Fruit fly (Drosophila melanogaster): ENCODE measurements around the gene Mnr.
A peak's percentile ranks its signal among the peaks of the same experiment; 100 is the strongest.

Mnr gene

DNA sequence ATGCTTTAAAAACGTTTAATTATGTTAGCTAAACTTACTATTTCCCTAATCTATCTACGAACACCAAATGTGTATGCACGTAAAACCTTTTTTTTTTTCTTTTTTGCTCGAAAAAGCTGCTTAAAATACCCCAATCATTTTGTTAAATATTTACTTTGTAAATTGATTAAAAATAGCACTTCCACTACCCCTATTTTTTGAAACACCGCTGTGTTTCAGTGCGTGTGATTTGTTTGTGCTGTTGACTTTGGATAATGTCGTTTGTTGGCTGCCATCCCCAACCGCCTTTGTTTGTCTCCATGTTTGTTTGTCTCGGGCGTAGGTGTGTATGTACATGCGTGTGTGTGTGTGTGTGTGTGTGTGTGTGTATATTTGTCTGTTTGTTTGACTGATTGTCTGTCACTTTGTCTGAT, 39.2 kb downstream of the Mnr start (continued):
- TF ChIP-seq CG4424 (GFP tag; optimal IDR thresholded peaks at IDR 0.05) (peak; percentile 53), CG7839 (tag; optimal IDR thresholded peaks at IDR 0.05) (peak; percentile 66), B-H1 (GFP tag; IDR thresholded peaks at IDR 0.05) (no peak; the same call in 2 of the 3 replicates), Abd-B (GFP tag; optimal IDR thresholded peaks at IDR 0.05) (peak; percentile 19), Ets65A (GFP tag) (no peak), Lhr (GFP tag; optimal IDR thresholded peaks at IDR 0.05) (peak; percentile 58), Nf-YC (tag; optimal IDR thresholded peaks at IDR 0.05) (no peak), sc (optimal IDR thresholded peaks at IDR 0.05) (no peak), sc (GFP tag; optimal IDR thresholded peaks at IDR 0.05) (peak; percentile 27), Hr51 (GFP tag; optimal IDR thresholded peaks at IDR 0.05) (peak; percentile 19 to 38), Ada2b (GFP tag; IDR thresholded peaks at IDR 0.05) (no peak), CG17361 (GFP tag; IDR thresholded peaks at IDR 0.05) (peak; percentile 64; the same call in 2 of the 3 replicates), cad (GFP tag; optimal IDR thresholded peaks at IDR 0.05) (no peak), CG10267 (tag; optimal IDR thresholded peaks at IDR 0.05) (no peak), mld (GFP tag; IDR thresholded peaks at IDR 0.05; ENCODE audit: partially characterized antibody) (no peak), CG8388 (GFP tag; optimal IDR thresholded peaks at IDR 0.05) (no peak), CG18619 (GFP tag; optimal IDR thresholded peaks at IDR 0.05) (peak; percentile 40), CG14667 (GFP tag; IDR thresholded peaks at IDR 0.05) (no peak), CG15601 (tag; optimal IDR thresholded peaks at IDR 0.05) (peak; percentile 70), vvl (GFP tag; IDR thresholded peaks at IDR 0.05) (no peak), CG1792 (GFP tag; optimal IDR thresholded peaks at IDR 0.05) (no peak), CG8281 (tag; optimal IDR thresholded peaks at IDR 0.05) (no peak), Camta (GFP tag; optimal IDR thresholded peaks at IDR 0.05) (peak; percentile 45), CG17912 (GFP tag; optimal IDR thresholded peaks at IDR 0.05) (peak; percentile 61), ap (GFP tag; IDR thresholded peaks at IDR 0.05) (no peak), mam (GFP tag; optimal IDR thresholded peaks at IDR 0.05) (peak; percentile 22), CG4854 (GFP tag; optimal IDR thresholded peaks at IDR 0.05) (no peak), CG10321 (GFP tag; IDR thresholded peaks at IDR 0.05) (no peak), Spps (tag; optimal IDR thresholded peaks at IDR 0.05) (no peak), nerfin-1 (tag; optimal IDR thresholded peaks at IDR 0.05) (no peak), CG34422 (GFP tag; IDR thresholded peaks at IDR 0.05) (peak; percentile 26; the same call in 1 of the 3 replicates), CG17328 (GFP tag; IDR thresholded peaks at IDR 0.05) (peak; percentile 30; the same call in 1 of the 2 replicates), lov (optimal IDR thresholded peaks at IDR 0.05) (no peak), lov (GFP tag; IDR thresholded peaks at IDR 0.05) (0 out of 3 replicates have a peak, but pooled peaks have one; percentile 48), CG2889 (GFP tag; IDR thresholded peaks at IDR 0.05) (no peak), MTF-1 (GFP tag; optimal IDR thresholded peaks at IDR 0.05; ENCODE audit: borderline replicate concordance) (peak; percentile 60), nau (GFP tag; optimal IDR thresholded peaks at IDR 0.05) (peak; percentile 33), CG18011 (GFP tag; optimal IDR thresholded peaks at IDR 0.05) (peak; percentile 7), CG13424 (tag; optimal IDR thresholded peaks at IDR 0.05) (peak; percentile 34), yki (optimal IDR thresholded peaks at IDR 0.05) (no peak), grau (tag; optimal IDR thresholded peaks at IDR 0.05) (peak; percentile 38), CG16779 (GFP tag; IDR thresholded peaks at IDR 0.05) (no peak), fd3F (GFP tag; optimal IDR thresholded peaks at IDR 0.05) (no peak), Gug (GFP tag; IDR thresholded peaks at IDR 0.05) (no peak), zf30C (GFP tag; optimal IDR thresholded peaks at IDR 0.05) (no peak), CG7987 (GFP tag; optimal IDR thresholded peaks at IDR 0.05) (peak; percentile 43), CG3995 (GFP tag; optimal IDR thresholded peaks at IDR 0.05) (no peak), Sox102F (GFP tag; optimal IDR thresholded peaks at IDR 0.05) (peak; percentile 40), scrt (GFP tag; optimal IDR thresholded peaks at IDR 0.05) (no peak), Xbp1 (GFP tag; optimal IDR thresholded peaks at IDR 0.05) (peak; percentile 26), Chrac-16 (GFP tag; optimal IDR thresholded peaks at IDR 0.05) (peak; percentile 4), en (GFP tag; optimal IDR thresholded peaks at IDR 0.05) (peak; percentile 27)

All from whole organism, embryonic.